Worm (Caenorhabditis elegans) whole organism, early embryonic: ENCODE measurements around the gene dsb-3.

Source experiments
- B0310.2 ChIP-seq: sonication (generic microtip); optimal IDR thresholded peaks from 2 replicates; lab custom pipeline; 2016; ENCODE audit warnings: mild to moderate bottlenecking, missing genetic modification characterization, missing compliant biosample characterization
- F13C5.2 ChIP-seq: sonication (generic microtip); optimal IDR thresholded peaks from 2 replicates; lab custom pipeline; 2017; ENCODE audit warnings: mild to moderate bottlenecking, missing genetic modification characterization, inconsistent platforms, missing compliant biosample characterization
- aly-1 ChIP-seq: sonication (generic microtip); optimal IDR thresholded peaks from 2 replicates; lab custom pipeline; 2016; ENCODE audit warnings: missing genetic modification characterization, missing compliant biosample characterization
- ama-1 ChIP-seq: fragments of 150-350 bp; optimal IDR thresholded peaks from 2 replicates; lab custom pipeline; 2014
- ceh-13 ChIP-seq: fragments of 200-800 bp; sonication (Bioruptor generic); optimal IDR thresholded peaks from 2 replicates; lab custom pipeline; 2018; ENCODE audit warnings: mild to moderate bottlenecking, missing genetic modification characterization, missing compliant biosample characterization
- ceh-36 ChIP-seq: sonication (generic microtip); optimal IDR thresholded peaks from 2 replicates; lab custom pipeline; 2016; ENCODE audit warnings: missing genetic modification characterization, inconsistent platforms, missing compliant biosample characterization
- ets-7 ChIP-seq: sonication (generic microtip); optimal IDR thresholded peaks from 2 replicates; lab custom pipeline; 2016; ENCODE audit warnings: missing genotype, missing genetic modification characterization, missing compliant biosample characterization
- flt-1 ChIP-seq: fragments of 200-800 bp; sonication (Bioruptor generic); IDR thresholded peaks from 2 replicates; pipeline ENCODE4 v1.3.6; 2022; ENCODE audit warnings: missing genetic modification characterization, missing compliant biosample characterization
- hmbx-1 ChIP-seq: sonication (generic microtip); optimal IDR thresholded peaks from 2 replicates; lab custom pipeline; 2016; ENCODE audit warnings: mild to moderate bottlenecking, missing genetic modification characterization, missing compliant biosample characterization
- hmg-4 ChIP-seq: fragments of 200-800 bp; sonication (Bioruptor generic); optimal IDR thresholded peaks from 2 replicates; lab custom pipeline; 2018; ENCODE audit warnings: mild to moderate bottlenecking, missing genetic modification characterization, missing compliant biosample characterization
- hnd-1 ChIP-seq: sonication (generic microtip); optimal IDR thresholded peaks from 2 replicates; lab custom pipeline; 2016; ENCODE audit warnings: missing genetic modification characterization, missing compliant biosample characterization
- pes-1 ChIP-seq: fragments of 200-800 bp; sonication (Bioruptor generic); IDR thresholded peaks from 2 replicates; pipeline ENCODE4 v1.3.6; 2022; ENCODE audit warnings: missing genetic modification reagents, missing genetic modification characterization, missing compliant biosample characterization
- scrt-1 ChIP-seq: fragments of 200-800 bp; sonication (Bioruptor generic); IDR thresholded peaks from 2 replicates; pipeline ENCODE4 v1.3.6; 2022; ENCODE audit warnings: missing genetic modification characterization, missing compliant biosample characterization
- sea-1 ChIP-seq: fragments of 200-800 bp; sonication (Bioruptor generic); conservative IDR thresholded peaks from 2 replicates; pipeline ENCODE4 v1.3.6; 2022; ENCODE audit warnings: missing genetic modification characterization, missing compliant biosample characterization
- tbx-11 ChIP-seq: fragments of 200-800 bp; sonication (Bioruptor generic); IDR thresholded peaks from 2 replicates; pipeline ENCODE4 v1.3.6; 2022; ENCODE audit warnings: missing genetic modification characterization, missing compliant biosample characterization
- tbx-37 ChIP-seq: fragments of 200-800 bp; sonication (Bioruptor generic); conservative IDR thresholded peaks from 2 replicates; pipeline ENCODE4 v1.3.6; 2022; ENCODE audit warnings: missing genetic modification reagents, missing genetic modification characterization, missing compliant biosample characterization
- tra-4 ChIP-seq: sonication (generic microtip); optimal IDR thresholded peaks from 2 replicates; lab custom pipeline; 2017; ENCODE audit warnings: missing genetic modification characterization, missing compliant biosample characterization

The dsb-3 gene

DNA sequence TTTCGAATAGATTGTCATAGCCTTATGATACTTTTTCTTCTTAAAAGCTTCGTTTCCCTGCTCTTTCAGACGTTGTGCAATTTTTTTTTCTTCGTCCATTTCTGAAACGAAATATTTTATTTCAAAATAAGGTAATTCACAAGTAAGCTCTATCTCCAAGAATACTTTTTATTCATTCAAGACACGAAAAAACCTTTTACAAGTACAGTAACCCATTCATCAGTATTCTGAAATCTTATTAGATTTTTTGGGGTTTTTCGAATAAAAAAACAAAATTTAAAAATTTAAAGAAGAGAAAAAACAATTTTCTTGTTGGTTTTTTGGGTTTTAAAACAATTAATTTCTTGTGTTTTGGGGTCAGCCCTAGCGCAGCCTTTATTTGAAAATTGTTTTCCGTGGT, 19.4 kb upstream of the dsb-3 start, which contains the start of gene rpap-3:
Gene rpap-3, minus strand, starts transcription at position 101 of the 400 bp plus-strand sequence.
- TF ChIP-seq ceh-13 (GFP tag; lab: Kevin White, UChicago): no peak
- TF ChIP-seq B0310.2 (tag; lab: Kevin White, UChicago): no peak

DNA sequence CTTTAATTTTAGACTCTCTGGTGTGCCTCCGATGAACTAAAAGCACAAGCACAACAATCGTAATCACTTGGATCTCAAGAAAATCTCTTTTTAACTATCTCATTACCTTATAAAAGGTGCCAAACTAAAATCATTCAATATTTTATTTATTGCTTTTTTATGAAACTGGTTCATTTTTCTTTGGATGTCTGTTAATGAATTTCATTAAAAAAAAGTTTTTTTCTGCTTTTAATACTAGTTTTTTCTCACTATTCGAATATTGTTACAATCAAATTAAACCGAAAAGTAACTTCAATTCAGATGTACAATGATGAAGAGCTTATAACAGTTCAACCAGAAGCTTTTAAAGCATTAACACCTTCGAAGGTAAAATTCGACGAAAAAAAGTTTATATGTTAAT, 16.3 kb upstream of the dsb-3 start, which contains the start of gene swd-2.1:
Gene swd-2.1, plus strand, starts transcription at position 301 of the 400 bp plus-strand sequence.
- TF ChIP-seq tbx-11 (GFP tag; lab: Robert Waterston, UW) (no peak), ceh-13 (GFP tag; lab: Kevin White, UChicago) (no peak), F13C5.2 (tag; lab: Kevin White, UChicago) (no peak), sea-1 (GFP tag; lab: Robert Waterston, UW) (no peak), ceh-36 (tag; lab: Kevin White, UChicago) (no peak), hmg-4 (GFP tag; lab: Kevin White, UChicago) (no peak), B0310.2 (tag; lab: Kevin White, UChicago) (no peak), tra-4 (no peak), hmbx-1 (tag; lab: Kevin White, UChicago) (no peak), pes-1 (GFP tag; lab: Robert Waterston, UW) (no peak), hnd-1 (no peak), ama-1 (lab: Kevin White, UChicago) (no peak), ets-7 (tag; lab: Kevin White, UChicago) (no peak)

DNA sequence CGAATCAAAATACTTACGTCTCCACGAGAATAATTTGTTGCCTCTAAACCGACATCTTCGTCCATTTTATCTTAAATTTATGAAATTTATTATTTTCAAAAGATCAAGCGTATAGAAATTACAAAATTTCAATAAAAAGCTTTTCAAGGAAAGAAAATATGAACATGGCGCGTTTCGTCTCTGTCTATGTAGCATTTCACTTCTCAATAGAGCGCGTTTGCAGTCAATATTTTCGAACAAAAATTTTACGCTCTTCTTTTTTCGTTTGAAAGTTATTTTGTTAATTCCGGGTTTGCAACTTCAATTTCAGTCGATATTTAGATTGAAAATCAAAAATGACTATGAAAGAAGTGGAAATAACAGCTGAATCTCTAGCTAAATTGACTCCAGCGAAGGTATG, 14.8 kb upstream of the dsb-3 start, which contains the start of the genes hcf-1 and swd-2.2:
Gene hcf-1, minus strand, starts transcription at position 70 of the 400 bp plus-strand sequence.
Gene swd-2.2, plus strand, starts transcription at position 206 of the 400 bp plus-strand sequence.
- TF ChIP-seq sea-1 (GFP tag; lab: Robert Waterston, UW) (no peak), hmg-4 (GFP tag; lab: Kevin White, UChicago) (no peak), ets-7 (tag; lab: Kevin White, UChicago) (no peak), aly-1 (tag; lab: Kevin White, UChicago) (no peak), B0310.2 (tag; lab: Kevin White, UChicago) (no peak), ceh-36 (tag; lab: Kevin White, UChicago) (no peak), flt-1 (no peak), hnd-1 (no peak), F13C5.2 (tag; lab: Kevin White, UChicago) (no peak), tbx-37 (GFP tag; lab: Robert Waterston, UW) (no peak), ama-1 (lab: Kevin White, UChicago) (no peak), ceh-13 (GFP tag; lab: Kevin White, UChicago) (no peak), tbx-11 (GFP tag; lab: Robert Waterston, UW) (no peak), hmbx-1 (tag; lab: Kevin White, UChicago) (no peak), pes-1 (GFP tag; lab: Robert Waterston, UW) (no peak), scrt-1 (GFP tag; lab: Robert Waterston, UW) (no peak), tra-4 (no peak)

DNA sequence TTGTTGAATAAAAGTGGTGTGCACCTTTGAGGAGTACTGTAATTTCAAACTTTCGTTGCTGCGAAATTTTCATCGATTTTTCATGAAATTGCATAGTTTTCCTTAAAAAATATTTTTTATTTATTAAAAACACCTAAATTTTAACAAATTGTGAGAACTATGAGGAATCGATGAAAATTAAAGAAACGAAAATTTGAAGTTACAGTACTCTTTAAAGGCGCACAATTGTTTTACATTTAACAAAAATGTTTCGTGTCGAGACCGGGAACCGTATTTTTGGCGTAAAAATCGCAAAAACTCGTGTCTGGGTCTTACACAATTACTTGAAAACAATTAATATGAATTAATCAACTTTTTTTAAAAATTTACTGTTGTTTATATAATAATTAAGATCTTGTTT, 10.7 kb upstream of the dsb-3 start, which contains the start of gene rdl-1:
Gene rdl-1, minus strand, starts transcription at position 101 of the 400 bp plus-strand sequence.
- TF ChIP-seq tbx-11 (GFP tag; lab: Robert Waterston, UW) (no peak), pes-1 (GFP tag; lab: Robert Waterston, UW) (no peak)

DNA sequence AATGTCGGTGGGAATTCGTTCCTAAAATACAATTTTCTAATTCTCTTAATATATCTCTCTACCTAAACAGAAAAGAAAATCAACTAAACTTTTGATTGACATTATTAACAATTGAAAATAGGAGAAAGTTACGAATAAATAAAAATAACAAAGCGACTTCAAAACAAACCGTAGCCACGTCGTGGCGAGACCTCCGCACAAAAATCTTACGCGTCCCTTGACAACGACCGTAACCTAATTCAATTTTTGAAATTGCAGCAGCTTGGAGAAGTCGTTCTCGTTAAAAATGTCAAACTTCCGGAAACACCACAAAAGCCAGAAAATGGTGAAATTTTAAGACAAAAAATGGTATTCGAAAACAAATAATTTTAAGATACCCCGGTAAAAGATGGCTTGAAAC, 4.9 kb upstream of the dsb-3 start:
- TF ChIP-seq ama-1 (lab: Kevin White, UChicago) (no peak), ets-7 (tag; lab: Kevin White, UChicago) (no peak), tra-4 (no peak), scrt-1 (GFP tag; lab: Robert Waterston, UW) (no peak), aly-1 (tag; lab: Kevin White, UChicago) (no peak), flt-1 (no peak), ceh-13 (GFP tag; lab: Kevin White, UChicago) (no peak), hnd-1 (no peak), ceh-36 (tag; lab: Kevin White, UChicago) (no peak), hmg-4 (GFP tag; lab: Kevin White, UChicago) (no peak), tbx-37 (GFP tag; lab: Robert Waterston, UW) (no peak), tbx-11 (GFP tag; lab: Robert Waterston, UW) (no peak), sea-1 (GFP tag; lab: Robert Waterston, UW) (no peak), hmbx-1 (tag; lab: Kevin White, UChicago) (no peak), B0310.2 (tag; lab: Kevin White, UChicago) (no peak), pes-1 (GFP tag; lab: Robert Waterston, UW) (no peak), F13C5.2 (tag; lab: Kevin White, UChicago) (no peak)

DNA sequence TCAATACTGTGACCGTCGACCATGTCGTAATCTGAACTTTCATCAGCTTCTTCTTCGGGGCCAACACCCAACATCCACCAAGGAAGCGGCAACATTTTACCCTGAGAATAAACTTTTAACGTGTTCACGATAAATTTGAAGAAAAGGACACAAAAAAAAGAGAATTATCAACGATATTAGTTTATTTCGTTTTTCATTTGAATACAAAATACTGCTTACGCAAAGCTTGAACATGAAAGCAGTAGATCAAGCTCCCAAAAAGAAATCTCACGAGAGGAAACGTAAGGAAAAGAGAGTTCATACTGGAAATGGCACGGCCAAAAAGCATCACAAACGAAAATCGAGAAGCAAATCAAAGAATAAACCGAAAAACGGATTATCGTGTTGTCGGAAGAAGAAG, 4.3 kb upstream of the dsb-3 start, which contains the start of the genes C46A5.6 and C46A5.1:
Gene C46A5.6, minus strand, starts transcription at position 101 of the 400 bp plus-strand sequence.
Gene C46A5.1, plus strand, starts transcription at position 184 of the 400 bp plus-strand sequence.
- no peak for TF ChIP-seq ama-1 (lab: Kevin White, UChicago)
- no peak for TF ChIP-seq hmg-4 (GFP tag; lab: Kevin White, UChicago)
- TF ChIP-seq hmbx-1 (tag; lab: Kevin White, UChicago): no peak
- no peak for TF ChIP-seq F13C5.2 (tag; lab: Kevin White, UChicago)
- no peak for TF ChIP-seq tra-4
- TF ChIP-seq tbx-11 (GFP tag; lab: Robert Waterston, UW): no peak
- TF ChIP-seq B0310.2 (tag; lab: Kevin White, UChicago): no peak
- TF ChIP-seq ets-7 (tag; lab: Kevin White, UChicago): no peak
- TF ChIP-seq ceh-13 (GFP tag; lab: Kevin White, UChicago): no peak
- TF ChIP-seq scrt-1 (GFP tag; lab: Robert Waterston, UW): no peak
- no peak for TF ChIP-seq pes-1 (GFP tag; lab: Robert Waterston, UW)
- no peak for TF ChIP-seq sea-1 (GFP tag; lab: Robert Waterston, UW)
- no peak for TF ChIP-seq tbx-37 (GFP tag; lab: Robert Waterston, UW)
- TF ChIP-seq ceh-36 (tag; lab: Kevin White, UChicago): no peak
- TF ChIP-seq flt-1: no peak

DNA sequence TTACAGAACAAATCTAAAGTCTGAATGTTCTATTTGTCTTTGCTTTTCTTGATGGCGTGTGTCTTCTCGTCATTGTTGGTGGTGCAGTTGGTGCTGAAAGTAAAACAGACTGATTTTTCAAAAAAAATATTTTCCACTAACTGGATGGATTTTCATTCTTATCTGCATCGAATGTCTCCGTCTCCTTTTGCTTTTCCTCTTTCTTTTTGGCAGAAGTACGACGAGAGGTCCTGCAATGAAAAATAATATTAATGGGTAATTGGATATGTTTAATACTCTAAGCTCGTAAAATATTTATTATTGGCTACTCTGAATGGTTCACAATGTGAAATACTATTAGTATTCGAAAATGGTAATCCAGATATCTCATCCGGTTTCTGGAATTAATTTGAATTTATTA, 690 bp upstream of the dsb-3 start, which contains the start of gene del-7:
Gene del-7, plus strand, starts transcription at position 301 of the 400 bp plus-strand sequence.
- TF ChIP-seq B0310.2 (tag; lab: Kevin White, UChicago) (no peak), hnd-1 (no peak), scrt-1 (GFP tag; lab: Robert Waterston, UW) (no peak), ets-7 (tag; lab: Kevin White, UChicago) (no peak), hmg-4 (GFP tag; lab: Kevin White, UChicago) (no peak), F13C5.2 (tag; lab: Kevin White, UChicago) (no peak), pes-1 (GFP tag; lab: Robert Waterston, UW) (no peak), tra-4 (no peak), aly-1 (tag; lab: Kevin White, UChicago) (no peak), hmbx-1 (tag; lab: Kevin White, UChicago) (no peak), flt-1 (no peak), ceh-36 (tag; lab: Kevin White, UChicago) (no peak), tbx-11 (GFP tag; lab: Robert Waterston, UW) (no peak), tbx-37 (GFP tag; lab: Robert Waterston, UW) (no peak), ama-1 (lab: Kevin White, UChicago) (no peak), sea-1 (GFP tag; lab: Robert Waterston, UW) (no peak)
